Fruit fly (Drosophila melanogaster) whole organism, prepupa: Measurements from ENCODE around the gene CG46462.

ENCODE experiments used
- CG11294 ChIP-seq: fragments of 200-800 bp; sonication (Bioruptor generic); IDR thresholded peaks from 2 replicates; pipeline ENCODE4 v1.3.6; 2022; ENCODE audit warnings: missing biosample characterization, missing genetic modification characterization
- CG11762 ChIP-seq: fragments of 200-800 bp; sonication (Bioruptor generic); optimal IDR thresholded peaks from 3 replicates; lab custom pipeline; 2016; ENCODE audit warnings: missing biosample characterization, missing genetic modification characterization; ENCODE audit not compliant: insufficient read depth
- CG1621 ChIP-seq: fragments of 200-800 bp; sonication (Bioruptor generic); optimal IDR thresholded peaks from 3 replicates; lab custom pipeline; 2018; ENCODE audit warnings: missing biosample characterization, mild to moderate bottlenecking, missing genetic modification characterization
- CG16779 ChIP-seq: fragments of 200-800 bp; sonication (Bioruptor generic); optimal IDR thresholded peaks from 3 replicates; lab custom pipeline; 2017; ENCODE audit warnings: missing biosample characterization, mild to moderate bottlenecking, missing genetic modification characterization
- CG3032 ChIP-seq: fragments of 200-800 bp; optimal IDR thresholded peaks from 2 replicates; lab custom pipeline; 2019; ENCODE audit warnings: missing biosample characterization, mild to moderate bottlenecking, missing genetic modification characterization, moderate library complexity
- CG31627 ChIP-seq: fragments of 200-800 bp; sonication (Bioruptor generic); optimal IDR thresholded peaks from 3 replicates; lab custom pipeline; 2016; ENCODE audit warnings: missing biosample characterization, missing genetic modification characterization
- CG32006 ChIP-seq: fragments of 200-800 bp; sonication (Bioruptor generic); optimal IDR thresholded peaks from 3 replicates; lab custom pipeline; 2017; ENCODE audit warnings: missing biosample characterization, mild to moderate bottlenecking, missing genetic modification characterization
- CG34406 ChIP-seq: fragments of 200-800 bp; sonication (Bioruptor generic); optimal IDR thresholded peaks from 3 replicates; lab custom pipeline; 2016; ENCODE audit warnings: missing biosample characterization, missing genetic modification characterization
- CG3919 ChIP-seq: fragments of 200-800 bp; sonication (Bioruptor generic); optimal IDR thresholded peaks from 3 replicates; lab custom pipeline; 2016; ENCODE audit warnings: missing biosample characterization, missing genetic modification characterization
- CG6163 ChIP-seq: fragments of 200-800 bp; sonication (Bioruptor generic); IDR thresholded peaks from 3 replicates; pipeline ENCODE4 v1.3.6; 2022; ENCODE audit warnings: missing biosample characterization, missing genetic modification characterization
- CG6276 ChIP-seq: fragments of 200-800 bp; sonication (Bioruptor generic); optimal IDR thresholded peaks from 2 replicates; lab custom pipeline; 2017; ENCODE audit warnings: missing biosample characterization, mild to moderate bottlenecking, missing genetic modification characterization
- CG6792 ChIP-seq: fragments of 200-800 bp; sonication (Bioruptor generic); optimal IDR thresholded peaks from 3 replicates; lab custom pipeline; 2016; ENCODE audit warnings: missing biosample characterization, missing genetic modification characterization
- CG6808 ChIP-seq: fragments of 200-800 bp; sonication (Bioruptor generic); optimal IDR thresholded peaks from 3 replicates; lab custom pipeline; 2017; ENCODE audit warnings: missing biosample characterization, missing genetic modification characterization, mild to moderate bottlenecking, moderate library complexity, missing genetic modification reagents
- CG6854 ChIP-seq: fragments of 200-800 bp; sonication (Bioruptor generic); optimal IDR thresholded peaks from 2 replicates; lab custom pipeline; 2017; ENCODE audit warnings: missing biosample characterization, mild to moderate bottlenecking, missing genetic modification characterization
- CG7368 ChIP-seq: fragments of 200-800 bp; sonication (Bioruptor generic); optimal IDR thresholded peaks from 3 replicates; lab custom pipeline; 2016; ENCODE audit warnings: missing biosample characterization, missing genetic modification characterization
- CG8119 ChIP-seq: fragments of 200-800 bp; sonication (Bioruptor generic); IDR thresholded peaks from 3 replicates; pipeline ENCODE4 v1.3.6; 2022; ENCODE audit warnings: missing biosample characterization, missing genetic modification characterization
- CG8319 ChIP-seq: fragments of 200-800 bp; sonication (Bioruptor generic); optimal IDR thresholded peaks from 3 replicates; lab custom pipeline; 2016; ENCODE audit warnings: missing biosample characterization, missing genetic modification characterization
- CG9139 ChIP-seq: fragments of 200-800 bp; sonication (Bioruptor generic); optimal IDR thresholded peaks from 3 replicates; lab custom pipeline; 2017; ENCODE audit warnings: missing biosample characterization, mild to moderate bottlenecking, missing genetic modification characterization
- Eip75B ChIP-seq: fragments of 200-800 bp; sonication (Bioruptor generic); optimal IDR thresholded peaks from 3 replicates; lab custom pipeline; 2016; ENCODE audit warnings: missing biosample characterization, missing genetic modification characterization
- Eip78C ChIP-seq: fragments of 200-800 bp; sonication (Bioruptor generic); peaks from one replicate; lab custom pipeline; 2016; ENCODE audit warnings: missing biosample characterization, missing genetic modification characterization
- Eip93F ChIP-seq: fragments of 200-800 bp; sonication (Bioruptor generic); optimal IDR thresholded peaks from 2 replicates; lab custom pipeline; 2016; ENCODE audit warnings: missing biosample characterization, mild to moderate bottlenecking, missing genetic modification characterization
- Ets96B ChIP-seq: fragments of 200-800 bp; optimal IDR thresholded peaks from 2 replicates; lab custom pipeline; 2019; ENCODE audit warnings: missing biosample characterization, mild to moderate bottlenecking, missing genetic modification characterization, moderate library complexity
- Hr38 ChIP-seq: sonication (Bioruptor generic); optimal IDR thresholded peaks from 2 replicates; lab custom pipeline; 2016; ENCODE audit warnings: missing biosample characterization, missing genetic modification characterization
- Hr39 ChIP-seq: fragments of 200-800 bp; sonication (Bioruptor generic); optimal IDR thresholded peaks from 2 replicates; lab custom pipeline; 2016; ENCODE audit warnings: missing biosample characterization, missing genetic modification characterization
- Hr4 ChIP-seq: fragments of 200-800 bp; sonication (Bioruptor generic); optimal IDR thresholded peaks from 3 replicates; lab custom pipeline; 2016; ENCODE audit warnings: missing biosample characterization, missing genetic modification characterization
- Lpt ChIP-seq: fragments of 200-800 bp; sonication (Bioruptor generic); optimal IDR thresholded peaks from 3 replicates; lab custom pipeline; 2016; ENCODE audit warnings: missing biosample characterization, missing genetic modification characterization
- Met ChIP-seq: fragments of 200-800 bp; sonication (Bioruptor generic); optimal IDR thresholded peaks from 3 replicates; lab custom pipeline; 2016; ENCODE audit warnings: missing biosample characterization, missing genetic modification characterization
- OdsH ChIP-seq: fragments of 200-800 bp; sonication (Bioruptor generic); optimal IDR thresholded peaks from 3 replicates; lab custom pipeline; 2016; ENCODE audit warnings: missing biosample characterization, missing genetic modification characterization
- Smox ChIP-seq: fragments of 200-800 bp; sonication (Bioruptor generic); optimal IDR thresholded peaks from 3 replicates; lab custom pipeline; 2016; ENCODE audit warnings: missing biosample characterization, missing genetic modification characterization
- Sox102F ChIP-seq: fragments of 200-800 bp; sonication (Bioruptor generic); optimal IDR thresholded peaks from 2 replicates; lab custom pipeline; 2016; ENCODE audit warnings: missing biosample characterization, mild to moderate bottlenecking, missing genetic modification characterization
- Sox15 ChIP-seq: fragments of 200-800 bp; sonication (Bioruptor generic); optimal IDR thresholded peaks from 3 replicates; lab custom pipeline; 2016; ENCODE audit warnings: missing biosample characterization, missing genetic modification characterization
- achi ChIP-seq: fragments of 200-800 bp; sonication (Bioruptor generic); optimal IDR thresholded peaks from 3 replicates; lab custom pipeline; 2016; ENCODE audit warnings: missing biosample characterization, missing genetic modification characterization
- acj6 ChIP-seq: fragments of 200-800 bp; sonication (Bioruptor generic); optimal IDR thresholded peaks from 3 replicates; lab custom pipeline; 2016; ENCODE audit warnings: missing biosample characterization, missing genetic modification characterization
- cyc ChIP-seq: fragments of 200-800 bp; sonication (Bioruptor generic); optimal IDR thresholded peaks from 3 replicates; lab custom pipeline; 2016; ENCODE audit warnings: missing biosample characterization, missing genetic modification characterization
- dsx ChIP-seq: fragments of 200-800 bp; optimal IDR thresholded peaks from 3 replicates; lab custom pipeline; 2019; ENCODE audit warnings: missing biosample characterization, mild to moderate bottlenecking, missing genetic modification characterization, moderate library complexity; ENCODE audit not compliant: poor library complexity, severe bottlenecking
- eg ChIP-seq: fragments of 200-800 bp; sonication (Bioruptor generic); IDR thresholded peaks from 3 replicates; pipeline ENCODE4 v1.3.6; 2022; ENCODE audit warnings: missing biosample characterization, missing genetic modification characterization
- esn ChIP-seq: fragments of 200-800 bp; sonication (Bioruptor generic); optimal IDR thresholded peaks from 2 replicates; lab custom pipeline; 2016; ENCODE audit warnings: missing biosample characterization, mild to moderate bottlenecking, missing genetic modification characterization, moderate library complexity
- fkh ChIP-seq: fragments of 200-800 bp; sonication (Bioruptor generic); optimal IDR thresholded peaks from 3 replicates; lab custom pipeline; 2017; ENCODE audit warnings: missing biosample characterization, mild to moderate bottlenecking, missing genetic modification characterization, moderate library complexity
- lz ChIP-seq: fragments of 200-800 bp; sonication (Bioruptor generic); optimal IDR thresholded peaks from 3 replicates; lab custom pipeline; 2016; ENCODE audit warnings: missing biosample characterization, missing genetic modification characterization
- net ChIP-seq: fragments of 200-800 bp; sonication (Bioruptor generic); optimal IDR thresholded peaks from 3 replicates; lab custom pipeline; 2016; ENCODE audit warnings: missing biosample characterization, missing genetic modification characterization
- pdm3 ChIP-seq: fragments of 200-800 bp; sonication (Bioruptor generic); optimal IDR thresholded peaks from 3 replicates; lab custom pipeline; 2016; ENCODE audit warnings: missing biosample characterization, missing genetic modification characterization
- salr ChIP-seq, 2 experiments: fragments of 200-800 bp; sonication (Bioruptor generic); optimal IDR thresholded peaks; 3 replicates each; lab custom pipeline; 2016 to 2018; ENCODE audit warnings: missing biosample characterization in 2 of 2, missing genetic modification characterization in 2 of 2, mild to moderate bottlenecking in 1 of 2
- spab ChIP-seq: fragments of 200-800 bp; sonication (Bioruptor generic); optimal IDR thresholded peaks from 2 replicates; lab custom pipeline; 2017; ENCODE audit warnings: missing biosample characterization, mild to moderate bottlenecking, missing genetic modification characterization, missing genetic modification reagents
- ss ChIP-seq, 2 experiments: fragments of 200-800 bp; sonication (Bioruptor generic); optimal IDR thresholded peaks; 2 replicates in 1 of 2; 3 replicates in 1 of 2; lab custom pipeline; 2017 to 2018; ENCODE audit warnings: mild to moderate bottlenecking in 2 of 2, missing biosample characterization in 2 of 2, missing genetic modification characterization in 2 of 2, moderate library complexity in 1 of 2
- svp ChIP-seq: fragments of 200-800 bp; sonication (Bioruptor generic); peaks from one replicate; lab custom pipeline; 2016; ENCODE audit warnings: missing biosample characterization, missing genetic modification characterization
- vri ChIP-seq: fragments of 200-800 bp; sonication (Bioruptor generic); optimal IDR thresholded peaks from 3 replicates; lab custom pipeline; 2016; ENCODE audit warnings: missing biosample characterization, mild to moderate bottlenecking, missing genetic modification characterization

CG46462 gene

dm6 chr3L:19901486-19902255 lies 29.8 kb upstream of the CG46462 start:
- TF ChIP-seq Eip93F (peak; percentile 80), Eip78C (GFP tag; lab: Kevin White, UChicago) (peak; percentile 36), CG34406 (GFP tag; lab: Kevin White, UChicago) (no peak), vri (GFP tag; lab: Kevin White, UChicago) (peak; percentile 98)

dm6 chr3L:19902560-19903399 lies 28.7 kb upstream of the CG46462 start:
- TF ChIP-seq Sox15 (GFP tag; lab: Kevin White, UChicago) (peak; percentile 98), pdm3 (peak; percentile 99), CG6854 (GFP tag; lab: Kevin White, UChicago) (peak; percentile 97), Eip93F (peak; percentile 98), svp (GFP tag; lab: Kevin White, UChicago) (peak; percentile 100), Met (GFP tag; lab: Kevin White, UChicago) (peak; percentile 99), eg (peak; percentile 97), lz (GFP tag; lab: Kevin White, UChicago) (peak; percentile 99), Hr39 (GFP tag; lab: Kevin White, UChicago) (peak; percentile 99), OdsH (GFP tag; lab: Kevin White, UChicago) (peak; percentile 99), Hr4 (GFP tag; lab: Kevin White, UChicago) (peak; percentile 98), Ets96B (tag; lab: Kevin White, UChicago) (peak; percentile 98), CG31627 (GFP tag; lab: Kevin White, UChicago) (peak; percentile 99), Sox102F (GFP tag; lab: Kevin White, UChicago) (peak; percentile 99), salr (GFP tag; optimal IDR thresholded peaks at IDR 0.05; lab: Kevin White, UChicago) (peak; percentile 96 to 97), achi (peak; percentile 98), CG1621 (peak; percentile 98), ss (GFP tag; optimal IDR thresholded peaks at IDR 0.05; lab: Kevin White, UChicago) (peak; percentile 97 to 98), CG7368 (GFP tag; lab: Kevin White, UChicago) (peak; percentile 96), cyc (GFP tag; lab: Kevin White, UChicago) (peak; percentile 99), CG9139 (GFP tag; lab: Kevin White, UChicago) (peak; percentile 89), CG34406 (GFP tag; lab: Kevin White, UChicago) (peak; percentile 98), CG3919 (GFP tag; lab: Kevin White, UChicago) (peak; percentile 99), CG6792 (GFP tag; lab: Kevin White, UChicago) (peak; percentile 99), esn (peak; percentile 99), dsx (peak; percentile 99), Eip78C (GFP tag; lab: Kevin White, UChicago) (peak; percentile 100), CG3032 (peak; percentile 97), CG32006 (GFP tag; lab: Kevin White, UChicago) (peak; percentile 98), Hr38 (GFP tag; lab: Kevin White, UChicago) (peak; percentile 68), fkh (GFP tag; lab: Kevin White, UChicago) (peak; percentile 51), CG8319 (GFP tag; lab: Kevin White, UChicago) (peak; percentile 98), net (GFP tag; lab: Kevin White, UChicago) (peak; percentile 98), CG6163 (GFP tag; lab: Robert Waterston, UW) (peak; percentile 98), CG11294 (peak; percentile 93), CG6276 (GFP tag; lab: Kevin White, UChicago) (peak; percentile 96), CG11762 (peak; percentile 91), spab (peak; percentile 95), Smox (peak; percentile 98), CG8119 (GFP tag; lab: Robert Waterston, UW) (peak; percentile 98), Lpt (peak; percentile 96), acj6 (peak; percentile 99), CG16779 (tag; lab: Kevin White, UChicago) (peak; percentile 96), CG6808 (GFP tag; lab: Kevin White, UChicago) (peak; percentile 98), Eip75B (GFP tag; lab: Kevin White, UChicago) (peak; percentile 97)
